Fruit fly (Drosophila melanogaster): ENCODE measurements around the gene hbt.

DNA sequence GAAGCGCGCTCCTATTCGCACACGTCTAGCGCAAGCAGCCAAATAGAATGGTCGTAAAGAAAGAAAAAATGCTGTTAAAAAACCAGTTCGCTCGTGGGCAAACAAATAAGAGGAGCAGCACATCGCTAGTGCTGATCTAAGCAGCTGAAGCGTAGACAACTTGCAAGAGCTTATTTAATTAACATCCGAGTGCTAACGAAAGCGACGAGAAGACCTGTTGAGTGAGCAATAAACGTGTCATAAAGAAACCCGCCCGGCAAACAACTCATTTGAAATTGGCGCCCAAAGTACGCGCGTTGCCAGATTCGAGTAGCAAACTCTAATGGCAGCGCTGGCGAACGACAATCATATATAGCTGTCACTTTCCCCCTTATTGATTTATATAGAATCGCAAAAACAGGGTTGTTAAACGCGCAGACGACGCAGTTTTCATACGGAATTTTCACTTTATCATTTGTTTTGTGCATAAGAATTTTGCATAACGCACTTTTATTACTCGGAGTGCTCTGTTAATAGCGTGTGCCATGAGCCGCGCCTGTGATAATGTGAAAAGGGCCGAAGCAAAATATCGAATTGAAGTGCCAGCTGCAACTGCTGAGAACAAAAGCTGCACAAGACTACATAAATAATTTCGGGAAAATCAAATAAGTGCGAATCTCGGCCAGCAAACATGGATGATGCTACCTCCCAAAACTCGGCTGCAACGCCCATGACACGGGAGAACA lies 34.8 kb downstream of the hbt start:
- TF ChIP-seq psq (optimal IDR thresholded peaks at IDR 0.05), result no peak
- no peak for TF ChIP-seq CG8478 (optimal IDR thresholded peaks at IDR 0.05)
- no peak for TF ChIP-seq pan (optimal IDR thresholded peaks at IDR 0.05)
